Fruit fly (Drosophila melanogaster) whole organism, embryonic: Measurements from ENCODE around the gene CG17717.
A peak's percentile ranks its signal among the peaks of the same experiment; 100 is the strongest.

Experiments
- BEAF-32 ChIP-seq: fragments of 200-800 bp; sonication (Bioruptor generic); optimal IDR thresholded peaks from 3 replicates; lab custom pipeline; 2017; ENCODE audit warnings: missing biosample characterization, missing genetic modification characterization, mild to moderate bottlenecking, moderate library complexity, missing genetic modification reagents
- CG1024 ChIP-seq: fragments of 200-800 bp; sonication (Bioruptor generic); IDR thresholded peaks from 2 replicates; pipeline ENCODE4 v1.3.6; 2022; ENCODE audit warnings: missing biosample characterization, missing genetic modification characterization
- CG10274 ChIP-seq: fragments of 200-800 bp; sonication (Bioruptor generic); optimal IDR thresholded peaks from 3 replicates; lab custom pipeline; 2017; ENCODE audit warnings: missing biosample characterization, mild to moderate bottlenecking, missing genetic modification characterization
- CG10979 ChIP-seq: fragments of 200-800 bp; sonication (Bioruptor generic); optimal IDR thresholded peaks from 2 replicates; lab custom pipeline; 2018; ENCODE audit warnings: missing biosample characterization, mild to moderate bottlenecking, missing genetic modification characterization, moderate library complexity
- CG11456 ChIP-seq: fragments of 200-800 bp; sonication (Bioruptor generic); IDR thresholded peaks from 3 replicates; pipeline ENCODE4 v1.3.6; 2022; ENCODE audit warnings: missing biosample characterization, missing genetic modification characterization
- CG12104 ChIP-seq: fragments of 200-800 bp; sonication (Bioruptor generic); optimal IDR thresholded peaks from 3 replicates; lab custom pipeline; 2016; ENCODE audit warnings: missing biosample characterization, missing genetic modification characterization
- CG12744 ChIP-seq: fragments of 200-800 bp; sonication (Bioruptor generic); optimal IDR thresholded peaks from 2 replicates; lab custom pipeline; 2016; ENCODE audit warnings: missing biosample characterization, missing genetic modification characterization
- CG13424 ChIP-seq: fragments of 200-800 bp; sonication (Bioruptor generic); optimal IDR thresholded peaks from 2 replicates; lab custom pipeline; 2019; ENCODE audit warnings: missing biosample characterization, mild to moderate bottlenecking, missing genetic modification characterization, moderate library complexity
- CG14710 ChIP-seq: fragments of 200-800 bp; sonication (Bioruptor generic); optimal IDR thresholded peaks from 3 replicates; lab custom pipeline; 2019; ENCODE audit warnings: missing biosample characterization, mild to moderate bottlenecking, missing genetic modification characterization, moderate library complexity
- CG17361 ChIP-seq: fragments of 200-800 bp; sonication (Bioruptor generic); IDR thresholded peaks from 3 replicates; pipeline ENCODE4 v1.3.6; 2022; ENCODE audit warnings: missing biosample characterization, missing genetic modification characterization
- CG17385 ChIP-seq: fragments of 200-800 bp; sonication (Bioruptor generic); optimal IDR thresholded peaks from 3 replicates; lab custom pipeline; 2018; ENCODE audit warnings: missing biosample characterization, mild to moderate bottlenecking, missing genetic modification characterization
- CG18764 ChIP-seq: fragments of 200-800 bp; sonication (Bioruptor generic); optimal IDR thresholded peaks from 3 replicates; lab custom pipeline; 2016; ENCODE audit warnings: missing biosample characterization, missing genetic modification characterization
- CG2199 ChIP-seq: fragments of 200-800 bp; sonication (Bioruptor generic); IDR thresholded peaks from 3 replicates; pipeline ENCODE4 v1.3.6; 2022; ENCODE audit warnings: missing biosample characterization, missing genetic modification characterization
- CG3847 ChIP-seq: fragments of 200-800 bp; sonication (Bioruptor generic); IDR thresholded peaks from 2 replicates; pipeline ENCODE4 v1.3.6; 2022; ENCODE audit warnings: missing biosample characterization, missing genetic modification characterization
- CG4730 ChIP-seq: fragments of 200-800 bp; sonication (Bioruptor generic); IDR thresholded peaks from 2 replicates; pipeline ENCODE4 v1.3.6; 2022; ENCODE audit warnings: missing biosample characterization, missing genetic modification characterization
- CG6791 ChIP-seq: fragments of 200-800 bp; sonication (Bioruptor generic); IDR thresholded peaks from 3 replicates; pipeline ENCODE4 v1.3.6; 2022; ENCODE audit warnings: missing biosample characterization, missing genetic modification characterization; ENCODE audit not compliant: partially characterized antibody
- CG7271 ChIP-seq: fragments of 200-800 bp; sonication (Bioruptor generic); optimal IDR thresholded peaks from 2 replicates; lab custom pipeline; 2018; ENCODE audit warnings: missing biosample characterization, mild to moderate bottlenecking, missing genetic modification characterization, moderate library complexity
- CG7357 ChIP-seq: fragments of 200-800 bp; sonication (Bioruptor generic); IDR thresholded peaks from 3 replicates; pipeline ENCODE4 v1.3.6; 2022; ENCODE audit warnings: missing biosample characterization, missing genetic modification characterization
- CG7556 ChIP-seq: fragments of 200-800 bp; sonication (Bioruptor generic); optimal IDR thresholded peaks from 2 replicates; lab custom pipeline; 2017; ENCODE audit warnings: missing biosample characterization, mild to moderate bottlenecking, missing genetic modification characterization
- CG7839 ChIP-seq: fragments of 200-800 bp; sonication (Bioruptor generic); optimal IDR thresholded peaks from 3 replicates; lab custom pipeline; 2018; ENCODE audit warnings: missing biosample characterization, mild to moderate bottlenecking, missing genetic modification characterization, moderate library complexity
- CG8281 ChIP-seq: fragments of 200-800 bp; sonication (Bioruptor generic); optimal IDR thresholded peaks from 2 replicates; lab custom pipeline; 2018; ENCODE audit warnings: missing biosample characterization, mild to moderate bottlenecking, missing genetic modification characterization, moderate library complexity
- CG8924 ChIP-seq: fragments of 200-800 bp; optimal IDR thresholded peaks from 3 replicates; lab custom pipeline; 2019; ENCODE audit warnings: missing biosample characterization, mild to moderate bottlenecking, missing genetic modification characterization, moderate library complexity
- CG9797 ChIP-seq: fragments of 200-800 bp; sonication (Bioruptor generic); optimal IDR thresholded peaks from 3 replicates; lab custom pipeline; 2018; ENCODE audit warnings: missing biosample characterization, mild to moderate bottlenecking, missing genetic modification characterization
- CG9817 ChIP-seq: fragments of 200-800 bp; sonication (Bioruptor generic); optimal IDR thresholded peaks from 2 replicates; lab custom pipeline; 2018; ENCODE audit warnings: missing biosample characterization, mild to moderate bottlenecking, missing genetic modification characterization, moderate library complexity
- CG9932 ChIP-seq: fragments of 200-800 bp; sonication (Bioruptor generic); IDR thresholded peaks from 2 replicates; pipeline ENCODE4 v1.3.6; 2022; ENCODE audit warnings: missing biosample characterization, missing genetic modification characterization
- D19A ChIP-seq: fragments of 200-800 bp; optimal IDR thresholded peaks from 3 replicates; lab custom pipeline; 2019; ENCODE audit warnings: missing biosample characterization, mild to moderate bottlenecking, missing genetic modification characterization, moderate library complexity
- Dll ChIP-seq: fragments of 200-800 bp; sonication (Bioruptor generic); IDR thresholded peaks from 4 replicates; pipeline ENCODE4 v1.3.6; 2022; ENCODE audit warnings: missing biosample characterization, missing genetic modification characterization; ENCODE audit not compliant: partially characterized antibody
- E2f1 ChIP-seq: fragments of 200-800 bp; sonication (Bioruptor generic); IDR thresholded peaks from 2 replicates; pipeline ENCODE4 v1.3.6; 2022; ENCODE audit warnings: missing biosample characterization, missing genetic modification characterization
- E2f2 ChIP-seq: fragments of 200-800 bp; sonication (Bioruptor generic); IDR thresholded peaks from 2 replicates; pipeline ENCODE4 v1.3.6; 2022; ENCODE audit warnings: missing biosample characterization, missing genetic modification characterization
- Fer3 ChIP-seq: fragments of 200-800 bp; sonication (Bioruptor generic); optimal IDR thresholded peaks from 2 replicates; lab custom pipeline; 2018; ENCODE audit warnings: missing biosample characterization, mild to moderate bottlenecking, missing genetic modification characterization, moderate library complexity
- GATAe ChIP-seq: fragments of 200-800 bp; sonication (Bioruptor generic); conservative IDR thresholded peaks from 2 replicates; pipeline ENCODE4 v1.3.6; 2022; ENCODE audit warnings: missing biosample characterization, missing genetic modification characterization
- Hmr ChIP-seq: fragments of 200-800 bp; sonication (Bioruptor generic); optimal IDR thresholded peaks from 3 replicates; lab custom pipeline; 2017; ENCODE audit warnings: mild to moderate bottlenecking, missing biosample characterization, missing genetic modification reagents, missing genetic modification characterization
- Tbp ChIP-seq: fragments of >200 bp; optimal IDR thresholded peaks from 2 replicates; lab custom pipeline; 2018; ENCODE audit warnings: missing biosample characterization, missing genetic modification characterization
- Xbp1 ChIP-seq: fragments of 200-800 bp; sonication (Bioruptor generic); optimal IDR thresholded peaks from 3 replicates; lab custom pipeline; 2016; ENCODE audit warnings: missing biosample characterization, mild to moderate bottlenecking, missing genetic modification characterization
- amos ChIP-seq: fragments of 200-800 bp; sonication (Bioruptor generic); IDR thresholded peaks from 2 replicates; pipeline ENCODE4 v1.3.6; 2022; ENCODE audit warnings: missing biosample characterization, missing genetic modification characterization; ENCODE audit not compliant: partially characterized antibody
- ap ChIP-seq: fragments of 200-800 bp; sonication (Bioruptor generic); IDR thresholded peaks from 2 replicates; pipeline ENCODE4 v1.3.6; 2022; ENCODE audit warnings: missing biosample characterization, missing genetic modification characterization
- ash1 ChIP-seq: fragments of 200-800 bp; sonication (Bioruptor generic); optimal IDR thresholded peaks from 2 replicates; lab custom pipeline; 2018; ENCODE audit warnings: missing biosample characterization, mild to moderate bottlenecking, missing genetic modification characterization
- ato ChIP-seq: fragments of 200-800 bp; sonication (Bioruptor generic); IDR thresholded peaks from 2 replicates; pipeline ENCODE4 v1.3.6; 2022; ENCODE audit warnings: missing biosample characterization, missing genetic modification characterization; ENCODE audit not compliant: partially characterized antibody
- crc ChIP-seq: fragments of 200-800 bp; sonication (Bioruptor generic); optimal IDR thresholded peaks from 2 replicates; lab custom pipeline; 2016; ENCODE audit warnings: missing biosample characterization, missing genetic modification characterization
- ftz-f1 ChIP-seq: fragments of 200-800 bp; sonication (Bioruptor generic); optimal IDR thresholded peaks from 2 replicates; lab custom pipeline; 2016; ENCODE audit warnings: missing biosample characterization, missing genetic modification characterization
- insv ChIP-seq, 2 experiments: fragments of 200-800 bp; sonication (Bioruptor generic); optimal IDR thresholded peaks; 3 replicates each; lab custom pipeline; 2016 to 2018; ENCODE audit warnings: missing biosample characterization in 2 of 2, missing genetic modification characterization in 2 of 2
- kay ChIP-seq: fragments of 200-800 bp; sonication (Bioruptor generic); optimal IDR thresholded peaks from 2 replicates; lab custom pipeline; 2016; ENCODE audit warnings: missing biosample characterization, missing genetic modification characterization
- lbe ChIP-seq: fragments of 200-800 bp; sonication (Bioruptor generic); optimal IDR thresholded peaks from 2 replicates; lab custom pipeline; 2016; ENCODE audit warnings: missing biosample characterization, mild to moderate bottlenecking, missing genetic modification characterization
- lilli ChIP-seq: fragments of 200-800 bp; sonication (Bioruptor generic); optimal IDR thresholded peaks from 3 replicates; lab custom pipeline; 2016; ENCODE audit warnings: missing biosample characterization, missing genetic modification characterization
- mld ChIP-seq: fragments of 200-800 bp; sonication (Bioruptor generic); IDR thresholded peaks from 3 replicates; pipeline ENCODE4 v1.3.6; 2022; ENCODE audit warnings: missing biosample characterization, missing genetic modification characterization; ENCODE audit not compliant: partially characterized antibody
- ranshi ChIP-seq: fragments of 200-800 bp; sonication (Bioruptor generic); IDR thresholded peaks from 2 replicates; pipeline ENCODE4 v1.3.6; 2022; ENCODE audit warnings: missing biosample characterization, missing genetic modification characterization
- salm ChIP-seq: fragments of 200-800 bp; sonication (Bioruptor generic); optimal IDR thresholded peaks from 2 replicates; lab custom pipeline; 2018; ENCODE audit warnings: missing biosample characterization, mild to moderate bottlenecking, missing genetic modification characterization
- scrt ChIP-seq: fragments of 200-800 bp; sonication (Bioruptor generic); optimal IDR thresholded peaks from 2 replicates; lab custom pipeline; 2018; ENCODE audit warnings: missing biosample characterization, mild to moderate bottlenecking, missing genetic modification characterization, moderate library complexity
- sob ChIP-seq: fragments of 200-800 bp; sonication (Bioruptor generic); IDR thresholded peaks from 2 replicates; pipeline ENCODE4 v1.3.6; 2022; ENCODE audit warnings: missing biosample characterization, missing genetic modification characterization
- tio ChIP-seq: fragments of 200-800 bp; sonication (Bioruptor generic); optimal IDR thresholded peaks from 2 replicates; lab custom pipeline; 2017; ENCODE audit warnings: missing biosample characterization, missing genetic modification characterization, inconsistent platforms
- trem ChIP-seq: fragments of 200-800 bp; optimal IDR thresholded peaks from 3 replicates; lab custom pipeline; 2019; ENCODE audit warnings: missing biosample characterization, mild to moderate bottlenecking, missing genetic modification characterization, moderate library complexity

The CG17717 gene

DNA sequence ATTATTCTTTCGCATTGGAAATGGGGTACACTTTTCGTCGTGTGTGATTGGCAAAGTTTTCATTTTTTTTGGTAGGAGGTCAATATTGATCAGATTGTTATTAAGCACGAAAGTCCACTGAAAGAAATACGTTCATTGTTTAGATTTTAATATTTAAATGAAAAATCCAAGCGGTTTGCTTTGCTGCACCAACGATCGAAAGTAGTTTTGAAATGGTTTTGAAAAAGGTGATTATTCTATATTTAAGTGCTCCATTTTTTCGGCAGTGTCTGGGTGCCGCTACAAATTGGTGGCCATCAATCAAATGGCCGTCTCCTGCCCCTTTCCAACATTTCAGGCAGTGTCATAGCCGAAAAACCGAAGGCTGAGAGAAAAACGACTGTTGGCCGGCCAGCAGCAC lies 14.6 kb upstream of the CG17717 start:
- TF ChIP-seq CG17385 (GFP tag; lab: Kevin White, UChicago): no peak
- TF ChIP-seq D19A: no peak
- TF ChIP-seq E2f1 (GFP tag; lab: Robert Waterston, UW): peak; percentile 54; the same call in 1 of the 2 replicates
- no peak for TF ChIP-seq BEAF-32 (GFP tag; lab: Kevin White, UChicago)
- TF ChIP-seq Fer3 (tag; lab: Kevin White, UChicago): peak; percentile 19
- peak; percentile 54; the same call in 1 of the 3 replicates for TF ChIP-seq CG11456 (GFP tag; lab: Robert Waterston, UW)
- peak; percentile 44 for TF ChIP-seq CG13424 (tag; lab: Kevin White, UChicago)
- TF ChIP-seq CG8281 (tag; lab: Kevin White, UChicago): no peak
- TF ChIP-seq CG10274 (GFP tag; lab: Kevin White, UChicago): no peak
- peak; percentile 31; the same call in 1 of the 2 replicates for TF ChIP-seq ranshi
- no peak for TF ChIP-seq CG6791 (GFP tag; lab: Robert Waterston, UW)
- no peak for TF ChIP-seq salm
- no peak for TF ChIP-seq CG12744 (GFP tag; lab: Kevin White, UChicago)
- peak; percentile 35; the same call in 1 of the 2 replicates for TF ChIP-seq CG3847
- no peak for TF ChIP-seq amos (GFP tag; lab: Robert Waterston, UW)
- TF ChIP-seq E2f2 (GFP tag; lab: Robert Waterston, UW): no peak
- no peak for TF ChIP-seq CG8924 (tag; lab: Kevin White, UChicago)
- TF ChIP-seq ap (GFP tag; lab: Robert Waterston, UW): no peak
- peak; percentile 14 for TF ChIP-seq tio (GFP tag; lab: Kevin White, UChicago)
- no peak for TF ChIP-seq mld (GFP tag; lab: Robert Waterston, UW)
- TF ChIP-seq crc: no peak
- TF ChIP-seq Tbp (GFP tag; lab: Kevin White, UChicago): no peak
- TF ChIP-seq CG18764: no peak
- peak; percentile 49 for TF ChIP-seq CG4730 (GFP tag; lab: Robert Waterston, UW)
- no peak for TF ChIP-seq CG9797 (GFP tag; lab: Kevin White, UChicago)
- peak; percentile 15 for TF ChIP-seq CG9817
- peak; percentile 15 for TF ChIP-seq Xbp1 (GFP tag; lab: Kevin White, UChicago)
- TF ChIP-seq CG7556 (GFP tag; lab: Kevin White, UChicago): no peak
- TF ChIP-seq ato (GFP tag; lab: Robert Waterston, UW): no peak
- no peak for TF ChIP-seq sob (GFP tag; lab: Robert Waterston, UW)
- no peak for TF ChIP-seq CG17361
- TF ChIP-seq ftz-f1 (GFP tag; lab: Kevin White, UChicago): no peak
- TF ChIP-seq CG7839: peak; percentile 28
- TF ChIP-seq Dll: no peak
- TF ChIP-seq ash1 (GFP tag; lab: Kevin White, UChicago): no peak
- no peak for TF ChIP-seq lbe
- no peak for TF ChIP-seq kay (GFP tag; lab: Kevin White, UChicago)
- TF ChIP-seq Hmr: no peak
- TF ChIP-seq CG12104: no peak
- no peak for TF ChIP-seq trem (tag; lab: Kevin White, UChicago)
- TF ChIP-seq CG7271 (tag; lab: Kevin White, UChicago): no peak
- TF ChIP-seq CG9932: peak; percentile 31; the same call in 1 of the 2 replicates
- no peak for TF ChIP-seq scrt
- TF ChIP-seq CG7357: peak; percentile 37; the same call in 1 of the 3 replicates
- TF ChIP-seq insv (GFP tag; optimal IDR thresholded peaks at IDR 0.05; lab: Kevin White, UChicago): no peak
- TF ChIP-seq GATAe: no peak
- TF ChIP-seq CG14710 (tag; lab: Kevin White, UChicago): no peak
- no peak for TF ChIP-seq CG2199 (GFP tag; lab: Robert Waterston, UW)
- TF ChIP-seq CG10979 (tag; lab: Kevin White, UChicago): no peak
- peak; percentile 40 for TF ChIP-seq lilli (GFP tag; lab: Kevin White, UChicago)
- no peak for TF ChIP-seq CG1024
